Fruit fly (Drosophila melanogaster): Measurements from ENCODE around the gene CG13725.

DNA sequence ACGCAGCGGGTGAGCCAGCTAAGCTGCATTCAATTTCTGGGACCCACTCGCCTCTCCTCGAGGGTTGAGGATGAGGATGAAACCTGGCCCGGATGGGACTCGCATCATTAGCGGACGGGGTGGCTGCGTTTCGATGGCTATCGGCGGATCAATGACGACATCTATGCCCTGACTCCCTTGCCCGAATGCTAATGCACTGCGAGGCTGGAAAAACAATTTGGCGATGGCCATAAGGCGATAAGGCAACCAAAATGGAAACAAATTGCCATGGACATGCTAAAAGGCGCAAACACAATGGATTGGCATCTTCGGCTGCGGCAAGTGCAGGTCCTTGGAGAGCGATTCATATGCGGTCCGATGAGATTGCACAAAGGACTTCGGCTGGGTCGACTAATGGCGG, 37.6 kb upstream of the CG13725 start:
- TF ChIP-seq CG8478 (optimal IDR thresholded peaks at IDR 0.05) (no peak), CTCF (optimal IDR thresholded peaks at IDR 0.05) (no peak)

Measured in S2 (cell line).